Fruit fly (Drosophila melanogaster): ENCODE measurements around the gene SelT.

- TF ChIP-seq kay (GFP tag; ENCODE audit: borderline replicate concordance) (no peak), pad (GFP tag; optimal IDR thresholded peaks at IDR 0.05) (no peak), Crg-1 (GFP tag; optimal IDR thresholded peaks at IDR 0.05) (no peak), tj (GFP tag; optimal IDR thresholded peaks at IDR 0.05) (no peak), CG12768 (GFP tag; optimal IDR thresholded peaks at IDR 0.05) (no peak), Hr96 (GFP tag; optimal IDR thresholded peaks at IDR 0.05) (no peak), bab1 (GFP tag; optimal IDR thresholded peaks at IDR 0.05) (no peak), CG7045 (GFP tag; optimal IDR thresholded peaks at IDR 0.05) (no peak), CG1620 (GFP tag; optimal IDR thresholded peaks at IDR 0.05) (no peak), CG14711 (tag; optimal IDR thresholded peaks at IDR 0.05) (no peak), cnc (optimal IDR thresholded peaks at IDR 0.05) (no peak), Mnt (GFP tag; optimal IDR thresholded peaks at IDR 0.05) (no peak)
Measured at dm6 chr2L:5031886-5032285, 21.2 kb downstream of the SelT start.
